Fruit fly (Drosophila melanogaster) whole organism: ENCODE measurements around the gene Acbp4.
A peak's percentile ranks its signal among the peaks of the same experiment; 100 is the strongest.

Experiments used
- CG8478 ChIP-seq: fragments of >200 bp; optimal IDR thresholded peaks from 2 replicates; lab custom pipeline; 2018; ENCODE audit warnings: inconsistent platforms
- Dll ChIP-seq: fragments of >200 bp; optimal IDR thresholded peaks from 2 replicates; lab custom pipeline; 2017
- EcR ChIP-seq, 2 experiments: fragments of >200 bp; optimal IDR thresholded peaks; 2 replicates each; lab custom pipeline; 2017; ENCODE audit warnings: missing biosample characterization in 2 of 2, missing genetic modification characterization in 2 of 2, missing genetic modification reagents in 2 of 2
- pan ChIP-seq: fragments of >200 bp; optimal IDR thresholded peaks from 2 replicates; lab custom pipeline; 2017
- psq ChIP-seq: fragments of >200 bp; optimal IDR thresholded peaks from 2 replicates; lab custom pipeline; 2017
- usp ChIP-seq: fragments of >200 bp; optimal IDR thresholded peaks from 2 replicates; lab custom pipeline; 2017; ENCODE audit warnings: missing biosample characterization, missing genetic modification characterization, mixed read lengths

Gene Acbp4

dm6 chr3L:7149827-7150226, 21.8 kb upstream of the Acbp4 start:
- TF ChIP-seq usp (GFP tag; lab: Kevin White, UChicago) (no peak), CG8478 (lab: Kevin White, UChicago) (no peak), pan (lab: Kevin White, UChicago) (no peak), psq (lab: Kevin White, UChicago) (no peak), EcR (GFP tag; optimal IDR thresholded peaks at IDR 0.05; lab: Kevin White, UChicago) (no peak), Dll (lab: Kevin White, UChicago) (no peak)

- TF ChIP-seq Dll (lab: Kevin White, UChicago) = no peak
- no peak for TF ChIP-seq psq (lab: Kevin White, UChicago)
- no peak for TF ChIP-seq usp (GFP tag; lab: Kevin White, UChicago)
- TF ChIP-seq EcR (GFP tag; optimal IDR thresholded peaks at IDR 0.05; lab: Kevin White, UChicago) = no peak
- TF ChIP-seq CG8478 (lab: Kevin White, UChicago) = no peak
- TF ChIP-seq pan (lab: Kevin White, UChicago) = no peak
Observed at dm6 chr3L:7149388-7149787, 21.3 kb upstream of the Acbp4 start.

- TF ChIP-seq CG8478 (lab: Kevin White, UChicago) (no peak), EcR (GFP tag; optimal IDR thresholded peaks at IDR 0.05; lab: Kevin White, UChicago) (no peak), psq (lab: Kevin White, UChicago) (no peak), usp (GFP tag; lab: Kevin White, UChicago) (no peak), Dll (lab: Kevin White, UChicago) (no peak), pan (lab: Kevin White, UChicago) (no peak)
Observed at dm6 chr3L:7147796-7148195, 19.7 kb upstream of the Acbp4 start.

DNA sequence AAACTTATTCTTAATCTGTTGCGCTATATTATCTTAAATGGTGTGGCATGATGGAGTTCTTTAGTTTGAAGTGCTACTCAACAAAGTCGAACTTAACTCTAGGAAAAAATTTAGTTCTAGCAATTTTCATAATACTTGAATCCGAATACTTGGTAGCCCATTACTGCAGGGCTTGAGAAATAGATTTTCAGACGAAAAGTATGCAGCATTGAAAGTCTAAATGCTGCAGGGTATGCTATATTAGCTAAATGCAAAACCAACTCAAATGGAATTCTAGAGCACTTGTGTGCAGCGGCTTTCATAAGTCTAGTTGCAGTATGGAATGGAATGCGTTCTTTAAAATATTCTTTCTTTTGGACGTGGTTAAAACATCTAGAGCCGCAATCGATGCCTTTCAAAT, 15.2 kb upstream of the Acbp4 start:
- TF ChIP-seq Dll (lab: Kevin White, UChicago) = no peak

- TF ChIP-seq CG8478 (lab: Kevin White, UChicago) (no peak), Dll (lab: Kevin White, UChicago) (no peak), psq (lab: Kevin White, UChicago) (no peak), usp (GFP tag; lab: Kevin White, UChicago) (no peak), pan (lab: Kevin White, UChicago) (no peak), EcR (GFP tag; optimal IDR thresholded peaks at IDR 0.05; lab: Kevin White, UChicago) (no peak)
Observed at dm6 chr3L:7137613-7138189, 9.6 kb upstream of the Acbp4 start.

- TF ChIP-seq pan (lab: Kevin White, UChicago) = no peak
Observed at dm6 chr3L:7136663-7137062, 8.6 kb upstream of the Acbp4 start.

DNA sequence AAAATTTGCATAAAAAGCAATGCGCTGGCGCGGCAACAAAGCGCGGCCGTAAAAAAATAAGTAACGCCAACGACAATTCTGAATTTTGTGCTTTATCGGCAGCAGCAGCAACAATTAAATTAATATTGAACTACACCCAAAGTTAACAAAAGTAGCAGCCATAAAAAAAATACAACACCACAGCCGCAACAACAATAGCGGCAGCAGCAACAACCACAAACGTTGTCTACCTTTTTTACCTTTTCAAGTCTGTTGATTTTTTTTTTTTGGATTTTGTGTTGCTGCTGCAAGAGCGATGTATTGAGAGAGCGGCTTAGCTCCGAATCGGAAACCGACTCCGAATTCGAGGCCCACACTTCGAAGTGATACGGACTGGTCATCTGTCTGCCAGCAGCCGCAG, 6.8 kb upstream of the Acbp4 start:
- TF ChIP-seq psq (lab: Kevin White, UChicago) = no peak
- TF ChIP-seq CG8478 (lab: Kevin White, UChicago) = no peak
- no peak for TF ChIP-seq usp (GFP tag; lab: Kevin White, UChicago)
- TF ChIP-seq pan (lab: Kevin White, UChicago) = no peak
- TF ChIP-seq Dll (lab: Kevin White, UChicago) = no peak
- TF ChIP-seq EcR (GFP tag; optimal IDR thresholded peaks at IDR 0.05; lab: Kevin White, UChicago) = no peak

dm6 chr3L:7133699-7134655, 5.9 kb upstream of the Acbp4 start, which contains the start of gene melt:
Gene melt, plus strand, starts transcription at chr3L:7134516.
- no peak for TF ChIP-seq CG8478 (lab: Kevin White, UChicago)
- peak; percentile 87 for TF ChIP-seq Dll (lab: Kevin White, UChicago)
- no peak for TF ChIP-seq usp (GFP tag; lab: Kevin White, UChicago)
- TF ChIP-seq EcR (GFP tag; optimal IDR thresholded peaks at IDR 0.05; lab: Kevin White, UChicago) = no peak
- no peak for TF ChIP-seq psq (lab: Kevin White, UChicago)
- TF ChIP-seq pan (lab: Kevin White, UChicago) = peak; percentile 97

DNA sequence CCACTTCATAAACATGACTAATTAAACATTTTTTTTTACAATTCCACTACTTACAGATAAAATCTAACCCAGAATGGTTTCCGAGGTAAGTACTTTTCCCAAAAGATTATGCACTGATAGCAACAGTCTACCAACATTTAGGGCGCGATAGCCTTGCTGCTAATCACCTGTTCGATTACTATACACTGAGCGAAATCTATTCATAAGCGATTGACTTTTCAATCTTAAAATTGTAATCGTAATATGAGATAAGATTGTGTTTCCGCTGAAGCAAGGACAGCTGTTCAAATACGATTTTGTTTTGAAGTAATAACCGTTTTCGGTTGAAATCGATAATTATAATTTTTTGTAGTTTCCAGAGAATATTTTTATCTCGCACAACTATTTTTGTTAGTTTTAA, 4.5 kb upstream of the Acbp4 start:
- TF ChIP-seq EcR (GFP tag; optimal IDR thresholded peaks at IDR 0.05; lab: Kevin White, UChicago) = no peak
- TF ChIP-seq CG8478 (lab: Kevin White, UChicago) = no peak
- TF ChIP-seq Dll (lab: Kevin White, UChicago) = no peak
- no peak for TF ChIP-seq usp (GFP tag; lab: Kevin White, UChicago)
- TF ChIP-seq pan (lab: Kevin White, UChicago) = no peak
- TF ChIP-seq psq (lab: Kevin White, UChicago) = no peak

DNA sequence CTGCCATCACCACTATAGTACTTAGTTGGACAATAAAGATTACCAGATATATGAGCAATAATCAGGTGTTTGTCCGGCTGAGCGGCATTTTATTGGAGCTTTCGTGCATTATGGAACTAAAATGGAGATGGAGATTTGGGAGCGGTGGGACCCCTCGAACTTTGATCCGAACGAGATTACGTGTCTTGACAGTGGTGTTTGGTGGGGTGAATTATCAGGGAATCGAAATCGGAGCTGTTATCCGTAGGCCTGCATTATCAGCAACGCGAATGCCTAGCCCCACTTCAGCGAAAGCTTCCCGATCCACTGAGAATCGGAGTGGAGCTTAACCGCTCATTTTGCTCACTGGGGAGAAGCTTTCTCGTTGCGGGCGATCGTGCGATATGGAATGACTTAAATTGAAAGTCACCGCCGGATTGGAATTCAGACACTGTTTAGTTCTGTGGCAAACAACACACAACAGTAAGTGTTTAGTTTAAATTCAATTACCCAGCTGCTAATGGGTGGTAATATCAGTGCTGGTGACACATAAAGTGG, 3.5 kb upstream of the Acbp4 start, which contains the start of gene Acbp2:
Acbp2 (plus strand) TSS at position 417 of the 537 bp plus-strand sequence.
- TF ChIP-seq CG8478 (lab: Kevin White, UChicago) = no peak
- TF ChIP-seq usp (GFP tag; lab: Kevin White, UChicago) = no peak
- TF ChIP-seq psq (lab: Kevin White, UChicago) = no peak
- TF ChIP-seq EcR (GFP tag; optimal IDR thresholded peaks at IDR 0.05; lab: Kevin White, UChicago) = no peak
- no peak for TF ChIP-seq pan (lab: Kevin White, UChicago)
- TF ChIP-seq Dll (lab: Kevin White, UChicago) = no peak

dm6 chr3L:7130574-7130973, 2.5 kb upstream of the Acbp4 start, which contains the start of gene Acbp3:
Gene Acbp3, plus strand, starts transcription at chr3L:7130874.
- no peak for TF ChIP-seq EcR (GFP tag; optimal IDR thresholded peaks at IDR 0.05; lab: Kevin White, UChicago)
- no peak for TF ChIP-seq Dll (lab: Kevin White, UChicago)
- TF ChIP-seq psq (lab: Kevin White, UChicago) = no peak
- no peak for TF ChIP-seq pan (lab: Kevin White, UChicago)
- no peak for TF ChIP-seq usp (GFP tag; lab: Kevin White, UChicago)
- no peak for TF ChIP-seq CG8478 (lab: Kevin White, UChicago)
